Fruit fly (Drosophila melanogaster): ENCODE results near the gene CG17219.

DNA sequence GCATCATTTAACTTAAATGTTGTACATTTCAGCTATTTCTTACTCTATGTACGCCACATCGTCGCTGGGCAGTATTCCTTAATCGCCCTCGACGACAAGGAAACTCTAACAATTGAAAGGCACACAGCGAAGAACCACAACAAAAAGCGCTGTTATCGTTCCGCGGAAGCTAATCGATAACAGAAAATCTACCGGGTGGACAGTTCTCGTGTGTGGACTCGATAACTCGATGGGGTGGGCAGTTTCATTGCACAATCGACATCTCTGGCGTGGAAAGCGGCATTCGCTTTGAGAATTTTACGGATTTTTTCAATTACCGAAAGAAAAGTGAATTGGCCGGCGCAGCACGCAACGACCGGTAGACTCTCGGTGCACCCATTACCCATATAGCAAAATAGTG, 6.1 kb upstream of the CG17219 start, which contains the start of the genes alpha4GT1 and Prp40:
- TF ChIP-seq cato (GFP tag; optimal IDR thresholded peaks at IDR 0.05; ENCODE audit: borderline replicate concordance) (no peak), CG9727 (GFP tag; optimal IDR thresholded peaks at IDR 0.05) (no peak), en (GFP tag; optimal IDR thresholded peaks at IDR 0.05) (no peak)

All from whole organism, embryonic.